Fruit fly (Drosophila melanogaster): ENCODE data around the gene CG9135.

Gene CG9135

dm6 chr2L:6019352-6020131 lies 31.1 kb upstream of the CG9135 start, which contains the start of gene H2.0 (continued):
- TF ChIP-seq Hey (tag; optimal IDR thresholded peaks at IDR 0.05) = no peak
- TF ChIP-seq CG17612 (GFP tag; IDR thresholded peaks at IDR 0.05) = no peak
- TF ChIP-seq wor (GFP tag; IDR thresholded peaks at IDR 0.05) = no peak
- TF ChIP-seq CG1602 (GFP tag; optimal IDR thresholded peaks at IDR 0.05) = peak; percentile 41
- TF ChIP-seq sc (optimal IDR thresholded peaks at IDR 0.05) = no peak
- peak; percentile 37 for TF ChIP-seq sc (GFP tag; optimal IDR thresholded peaks at IDR 0.05)
- TF ChIP-seq Gsc (GFP tag; IDR thresholded peaks at IDR 0.05) = no peak
- no peak for TF ChIP-seq mirr (GFP tag; optimal IDR thresholded peaks at IDR 0.05)
- no peak for TF ChIP-seq p53 (GFP tag; optimal IDR thresholded peaks at IDR 0.05)
- TF ChIP-seq Dbx (GFP tag; IDR thresholded peaks at IDR 0.05) = no peak
- TF ChIP-seq tup (GFP tag; optimal IDR thresholded peaks at IDR 0.05) = no peak
- TF ChIP-seq Trl (optimal IDR thresholded peaks at IDR 0.05) = no peak
- TF ChIP-seq Trl (GFP tag; optimal IDR thresholded peaks at IDR 0.05) = peak; percentile 6
- TF ChIP-seq CG17361 (GFP tag; IDR thresholded peaks at IDR 0.05) = peak; percentile 58; the same call in 2 of the 3 replicates
- no peak for TF ChIP-seq onecut (GFP tag; IDR thresholded peaks at IDR 0.05)
- no peak for TF ChIP-seq NC2α (GFP tag; optimal IDR thresholded peaks at IDR 0.05)
- TF ChIP-seq Jarid2 (GFP tag; optimal IDR thresholded peaks at IDR 0.05) = no peak
- TF ChIP-seq MTF-1 (GFP tag; optimal IDR thresholded peaks at IDR 0.05; ENCODE audit: borderline replicate concordance) = no peak
- no peak for TF ChIP-seq BtbVII (GFP tag; optimal IDR thresholded peaks at IDR 0.05)
- TF ChIP-seq crol (GFP tag; IDR thresholded peaks at IDR 0.05) = no peak
- no peak for TF ChIP-seq HLH54F (GFP tag; optimal IDR thresholded peaks at IDR 0.05)
- TF ChIP-seq prd (optimal IDR thresholded peaks at IDR 0.05) = no peak
- peak; percentile 50; the same call in 2 of the 3 replicates for TF ChIP-seq prd (GFP tag; IDR thresholded peaks at IDR 0.05)
- TF ChIP-seq CG10462 (GFP tag; optimal IDR thresholded peaks at IDR 0.05) = no peak
- TF ChIP-seq CG14710 (tag; optimal IDR thresholded peaks at IDR 0.05) = peak; percentile 46
- TF ChIP-seq Atf6 (GFP tag; IDR thresholded peaks at IDR 0.05) = no peak
- peak; percentile 22 for TF ChIP-seq fd64A (GFP tag; optimal IDR thresholded peaks at IDR 0.05)
- peak; percentile 18 for TF ChIP-seq Chrac-16 (GFP tag; optimal IDR thresholded peaks at IDR 0.05)
- TF ChIP-seq CG14441 (GFP tag; IDR thresholded peaks at IDR 0.05) = no peak
- peak; percentile 6 for TF ChIP-seq pnt (GFP tag; optimal IDR thresholded peaks at IDR 0.05)
- TF ChIP-seq sd (tag; optimal IDR thresholded peaks at IDR 0.05) = peak; percentile 88
- peak in 1 of 3 experiments; percentile 65 for TF ChIP-seq lola (GFP tag; optimal IDR thresholded peaks at IDR 0.05)
- no peak for TF ChIP-seq CG3847 (GFP tag; IDR thresholded peaks at IDR 0.05)
- TF ChIP-seq ranshi (GFP tag; IDR thresholded peaks at IDR 0.05) = no peak
- TF ChIP-seq Fer3 (tag; optimal IDR thresholded peaks at IDR 0.05) = no peak
- no peak for TF ChIP-seq CG11560 (tag; IDR thresholded peaks at IDR 0.05)
- TF ChIP-seq CG8281 (tag; optimal IDR thresholded peaks at IDR 0.05) = no peak
- TF ChIP-seq Taf1 (GFP tag; IDR thresholded peaks at IDR 0.05) = no peak
- peak; percentile 21 for TF ChIP-seq CG3407 (GFP tag; optimal IDR thresholded peaks at IDR 0.05)
- no peak for TF ChIP-seq GATAe (GFP tag; conservative IDR thresholded peaks at IDR 0.05)
- TF ChIP-seq her (GFP tag; optimal IDR thresholded peaks at IDR 0.05) = no peak
- no peak for TF ChIP-seq CG10959 (GFP tag; IDR thresholded peaks at IDR 0.05)
- TF ChIP-seq Hr39 (optimal IDR thresholded peaks at IDR 0.05) = no peak
- TF ChIP-seq jing (GFP tag; optimal IDR thresholded peaks at IDR 0.05) = no peak
- TF ChIP-seq CG13894 (tag; optimal IDR thresholded peaks at IDR 0.05) = no peak
- no peak for TF ChIP-seq Mad (GFP tag; optimal IDR thresholded peaks at IDR 0.05)
- no peak for TF ChIP-seq vfl (GFP tag; optimal IDR thresholded peaks at IDR 0.05)
- TF ChIP-seq CG15696 (tag; optimal IDR thresholded peaks at IDR 0.05) = peak; percentile 69
- no peak for TF ChIP-seq CG13123 (GFP tag; optimal IDR thresholded peaks at IDR 0.05)
- no peak for TF ChIP-seq CG34224 (GFP tag; IDR thresholded peaks at IDR 0.05; ENCODE audit: partially characterized antibody)
- 0 out of 2 replicates have a peak, but pooled peaks have one; percentile 11 for TF ChIP-seq Rfx (GFP tag; IDR thresholded peaks at IDR 0.05)
- no peak for TF ChIP-seq CG18476 (GFP tag; optimal IDR thresholded peaks at IDR 0.05)
